Fruit fly (Drosophila melanogaster) whole organism, embryonic: Measurements from ENCODE around the gene Trf5.

Experiments used
- Antp ChIP-seq: fragments of 200-800 bp; sonication (Bioruptor generic); optimal IDR thresholded peaks from 3 replicates; lab custom pipeline; 2016; ENCODE audit warnings: missing biosample characterization, missing genetic modification characterization
- CG10366 ChIP-seq: fragments of 200-800 bp; sonication (Bioruptor generic); IDR thresholded peaks from 2 replicates; pipeline ENCODE4 v1.3.6; 2022; ENCODE audit warnings: missing biosample characterization, missing genetic modification characterization
- CG13123 ChIP-seq: fragments of 200-800 bp; sonication (Bioruptor generic); optimal IDR thresholded peaks from 2 replicates; lab custom pipeline; 2016; ENCODE audit warnings: missing biosample characterization, missing genetic modification characterization
- CG14050 ChIP-seq: fragments of 200-800 bp; sonication (Bioruptor generic); IDR thresholded peaks from 3 replicates; pipeline ENCODE4 v1.3.6; 2022; ENCODE audit warnings: missing biosample characterization, missing genetic modification characterization
- CG15011 ChIP-seq: fragments of 200-800 bp; sonication (Bioruptor generic); optimal IDR thresholded peaks from 3 replicates; lab custom pipeline; 2018; ENCODE audit warnings: missing biosample characterization, mild to moderate bottlenecking, missing genetic modification characterization
- CG15269 ChIP-seq: fragments of 200-800 bp; sonication (Bioruptor generic); optimal IDR thresholded peaks from 2 replicates; lab custom pipeline; 2018; ENCODE audit warnings: missing biosample characterization, mild to moderate bottlenecking, missing genetic modification characterization, moderate library complexity
- CG1603 ChIP-seq: fragments of 200-800 bp; sonication (Bioruptor generic); optimal IDR thresholded peaks from 2 replicates; lab custom pipeline; 2019; ENCODE audit warnings: missing biosample characterization, mild to moderate bottlenecking, missing genetic modification characterization, moderate library complexity
- CG17568 ChIP-seq: fragments of 200-800 bp; sonication (Bioruptor generic); optimal IDR thresholded peaks from 2 replicates; lab custom pipeline; 2018; ENCODE audit warnings: missing biosample characterization, mild to moderate bottlenecking, missing genetic modification characterization, moderate library complexity
- CG18262 ChIP-seq: fragments of 200-800 bp; optimal IDR thresholded peaks from 3 replicates; lab custom pipeline; 2019; ENCODE audit warnings: missing biosample characterization, mild to moderate bottlenecking, missing genetic modification characterization, moderate library complexity
- CG18619 ChIP-seq: fragments of 200-800 bp; sonication (Bioruptor generic); optimal IDR thresholded peaks from 3 replicates; lab custom pipeline; 2017; ENCODE audit warnings: missing biosample characterization, mild to moderate bottlenecking, missing genetic modification characterization
- CG2875 ChIP-seq: fragments of 200-800 bp; sonication (Bioruptor generic); optimal IDR thresholded peaks from 2 replicates; lab custom pipeline; 2017; ENCODE audit warnings: missing biosample characterization, mild to moderate bottlenecking, missing genetic modification characterization, missing genetic modification reagents
- CG2889 ChIP-seq: fragments of 200-800 bp; sonication (Bioruptor generic); IDR thresholded peaks from 3 replicates; pipeline ENCODE4 v1.3.6; 2022; ENCODE audit warnings: missing biosample characterization, missing genetic modification characterization
- CG31224 ChIP-seq: fragments of 200-800 bp; sonication (Bioruptor generic); IDR thresholded peaks from 2 replicates; pipeline ENCODE4 v1.3.6; 2022; ENCODE audit warnings: missing biosample characterization, missing genetic modification characterization
- CG31365 ChIP-seq: fragments of 200-800 bp; sonication (Bioruptor generic); optimal IDR thresholded peaks from 2 replicates; lab custom pipeline; 2018; ENCODE audit warnings: missing biosample characterization, mild to moderate bottlenecking, missing genetic modification characterization
- CG7372 ChIP-seq: fragments of 200-800 bp; sonication (Bioruptor generic); IDR thresholded peaks from 2 replicates; pipeline ENCODE4 v1.3.6; 2022; ENCODE audit warnings: missing biosample characterization, missing genetic modification characterization
- CG8089 ChIP-seq: fragments of 200-800 bp; sonication (Bioruptor generic); optimal IDR thresholded peaks from 3 replicates; lab custom pipeline; 2016; ENCODE audit warnings: missing biosample characterization, missing genetic modification characterization
- CG8478 ChIP-seq: fragments of >200 bp; optimal IDR thresholded peaks from 2 replicates; lab custom pipeline; 2018
- CG9797 ChIP-seq: fragments of 200-800 bp; sonication (Bioruptor generic); optimal IDR thresholded peaks from 3 replicates; lab custom pipeline; 2018; ENCODE audit warnings: missing biosample characterization, mild to moderate bottlenecking, missing genetic modification characterization
- Chrac-16 ChIP-seq: fragments of 200-800 bp; sonication (Bioruptor generic); optimal IDR thresholded peaks from 3 replicates; lab custom pipeline; 2016; ENCODE audit warnings: missing biosample characterization, missing genetic modification characterization
- D19A ChIP-seq: fragments of 200-800 bp; optimal IDR thresholded peaks from 3 replicates; lab custom pipeline; 2019; ENCODE audit warnings: missing biosample characterization, mild to moderate bottlenecking, missing genetic modification characterization, moderate library complexity
- Dbx ChIP-seq: fragments of 200-800 bp; sonication (Bioruptor generic); IDR thresholded peaks from 3 replicates; pipeline ENCODE4 v1.3.6; 2022; ENCODE audit warnings: missing biosample characterization, missing genetic modification characterization
- Deaf1 ChIP-seq: fragments of 200-800 bp; optimal IDR thresholded peaks from 3 replicates; lab custom pipeline; 2019; ENCODE audit warnings: missing biosample characterization, mild to moderate bottlenecking, missing genetic modification characterization, moderate library complexity
- Gsc ChIP-seq: fragments of 200-800 bp; sonication (Bioruptor generic); IDR thresholded peaks from 2 replicates; pipeline ENCODE4 v1.3.6; 2022; ENCODE audit warnings: missing biosample characterization, missing genetic modification characterization
- HLH3B ChIP-seq: fragments of 200-800 bp; sonication (Bioruptor generic); IDR thresholded peaks from 2 replicates; pipeline ENCODE4 v1.3.6; 2022; ENCODE audit warnings: missing biosample characterization, missing genetic modification characterization
- Hey ChIP-seq: fragments of 200-800 bp; sonication (Bioruptor generic); optimal IDR thresholded peaks from 3 replicates; lab custom pipeline; 2018; ENCODE audit warnings: missing biosample characterization, mild to moderate bottlenecking, missing genetic modification characterization
- Hmr ChIP-seq: fragments of 200-800 bp; sonication (Bioruptor generic); optimal IDR thresholded peaks from 3 replicates; lab custom pipeline; 2017; ENCODE audit warnings: mild to moderate bottlenecking, missing biosample characterization, missing genetic modification reagents, missing genetic modification characterization
- Hmx ChIP-seq: fragments of 200-800 bp; sonication (Bioruptor generic); optimal IDR thresholded peaks from 2 replicates; lab custom pipeline; 2016; ENCODE audit warnings: missing biosample characterization, missing genetic modification characterization
- Hr3 ChIP-seq: fragments of 200-800 bp; sonication (Bioruptor generic); optimal IDR thresholded peaks from 3 replicates; lab custom pipeline; 2016; ENCODE audit warnings: missing biosample characterization, missing genetic modification characterization
- Hr39 ChIP-seq: fragments of >200 bp; optimal IDR thresholded peaks from 2 replicates; lab custom pipeline; 2017
- Med ChIP-seq: fragments of 200-800 bp; sonication (Bioruptor generic); peaks from one replicate; lab custom pipeline; 2016; ENCODE audit warnings: missing biosample characterization, missing genetic modification characterization, mild to moderate bottlenecking, inconsistent platforms, moderate library complexity
- Ptx1 ChIP-seq: fragments of 200-800 bp; sonication (Bioruptor generic); IDR thresholded peaks from 2 replicates; pipeline ENCODE4 v1.3.6; 2022; ENCODE audit warnings: missing biosample characterization, missing genetic modification characterization
- ara ChIP-seq: fragments of 200-800 bp; sonication (Bioruptor generic); IDR thresholded peaks from 2 replicates; pipeline ENCODE4 v1.3.6; 2022; ENCODE audit warnings: missing biosample characterization, missing genetic modification characterization
- cad ChIP-seq: fragments of >200 bp; optimal IDR thresholded peaks from 2 replicates; lab custom pipeline; 2017; ENCODE audit warnings: missing biosample characterization, missing genetic modification characterization
- cas ChIP-seq: fragments of 200-800 bp; sonication (Bioruptor generic); IDR thresholded peaks from 2 replicates; pipeline ENCODE4 v1.3.6; 2022; ENCODE audit warnings: missing biosample characterization, missing genetic modification characterization
- crc ChIP-seq: fragments of 200-800 bp; sonication (Bioruptor generic); optimal IDR thresholded peaks from 2 replicates; lab custom pipeline; 2016; ENCODE audit warnings: missing biosample characterization, missing genetic modification characterization
- dan ChIP-seq: fragments of 200-800 bp; sonication (Bioruptor generic); IDR thresholded peaks from 2 replicates; pipeline ENCODE4 v1.3.6; 2022; ENCODE audit warnings: missing biosample characterization, missing genetic modification characterization
- eyg ChIP-seq: fragments of 200-800 bp; sonication (Bioruptor generic); optimal IDR thresholded peaks from 3 replicates; lab custom pipeline; 2016; ENCODE audit warnings: missing biosample characterization, missing genetic modification characterization
- gce ChIP-seq: fragments of 200-800 bp; sonication (Bioruptor generic); IDR thresholded peaks from 3 replicates; pipeline ENCODE4 v1.3.6; 2022; ENCODE audit warnings: missing biosample characterization, missing genetic modification characterization
- jing ChIP-seq: fragments of 200-800 bp; sonication (Bioruptor generic); optimal IDR thresholded peaks from 2 replicates; lab custom pipeline; 2018; ENCODE audit warnings: missing biosample characterization, mild to moderate bottlenecking, missing genetic modification characterization
- lbe ChIP-seq: fragments of 200-800 bp; sonication (Bioruptor generic); optimal IDR thresholded peaks from 2 replicates; lab custom pipeline; 2016; ENCODE audit warnings: missing biosample characterization, mild to moderate bottlenecking, missing genetic modification characterization
- maf-S ChIP-seq: fragments of 200-800 bp; sonication (Bioruptor generic); optimal IDR thresholded peaks from 2 replicates; lab custom pipeline; 2016; ENCODE audit warnings: missing biosample characterization, missing genetic modification characterization
- nerfin-2 ChIP-seq: fragments of 200-800 bp; sonication (Bioruptor generic); IDR thresholded peaks from 2 replicates; pipeline ENCODE4 v1.3.6; 2022; ENCODE audit warnings: missing biosample characterization, missing genetic modification characterization; ENCODE audit not compliant: partially characterized antibody
- peb ChIP-seq: fragments of 200-800 bp; sonication (Bioruptor generic); IDR thresholded peaks from 2 replicates; pipeline ENCODE4 v1.3.6; 2022; ENCODE audit warnings: missing biosample characterization, missing genetic modification characterization
- pfk ChIP-seq: fragments of 200-800 bp; sonication (Bioruptor generic); optimal IDR thresholded peaks from 2 replicates; lab custom pipeline; 2018; ENCODE audit warnings: missing biosample characterization, mild to moderate bottlenecking, missing genetic modification characterization, moderate library complexity
- prd ChIP-seq, 3 experiments: fragments of >200 bp in 2 of 3; fragments of 200-800 bp in 1 of 3; sonication (Bioruptor generic) in 1 of 3; optimal IDR thresholded peaks in 2 of 3; IDR thresholded peaks in 1 of 3; 2 replicates in 2 of 3; 3 replicates in 1 of 3; pipeline versions ENCODE4 v1.3.6 to Lab custom; 2017 to 2022; ENCODE audit warnings: missing biosample characterization in 1 of 3, missing genetic modification characterization in 1 of 3
- sens ChIP-seq: fragments of 200-800 bp; sonication (Bioruptor generic); peaks from one replicate; lab custom pipeline; 2016; ENCODE audit warnings: missing biosample characterization, missing genetic modification characterization
- sug ChIP-seq: fragments of 200-800 bp; optimal IDR thresholded peaks from 2 replicates; lab custom pipeline; 2019; ENCODE audit warnings: missing biosample characterization, mild to moderate bottlenecking, missing genetic modification characterization, moderate library complexity
- tgo ChIP-seq: fragments of 200-800 bp; sonication (Bioruptor generic); IDR thresholded peaks from 3 replicates; pipeline ENCODE4 v1.3.6; 2022; ENCODE audit warnings: missing biosample characterization, missing genetic modification characterization
- vnd ChIP-seq: fragments of 200-800 bp; sonication (Bioruptor generic); IDR thresholded peaks from 3 replicates; pipeline ENCODE4 v1.3.6; 2022; ENCODE audit warnings: missing biosample characterization, missing genetic modification characterization; ENCODE audit not compliant: partially characterized antibody
- vvl ChIP-seq: fragments of 200-800 bp; sonication (Bioruptor generic); IDR thresholded peaks from 2 replicates; pipeline ENCODE4 v1.3.6; 2022; ENCODE audit warnings: missing biosample characterization, missing genetic modification characterization
- wdn ChIP-seq: fragments of 200-800 bp; sonication (Bioruptor generic); IDR thresholded peaks from 2 replicates; pipeline ENCODE4 v1.3.6; 2022; ENCODE audit warnings: missing biosample characterization, missing genetic modification characterization

Gene Trf5

dm6 chr2L:2731370-2732138, 35.3 kb upstream of the Trf5 start (continued):
- TF ChIP-seq nerfin-2 (GFP tag; lab: Robert Waterston, UW): no peak
- no peak for TF ChIP-seq CG13123
- TF ChIP-seq crc (GFP tag; lab: Kevin White, UChicago): no peak
- 0 out of 3 replicates have a peak, but pooled peaks have one; percentile 34 for TF ChIP-seq gce (GFP tag; lab: Robert Waterston, UW)
- TF ChIP-seq cas (GFP tag; lab: Robert Waterston, UW): no peak
- no peak for TF ChIP-seq CG2875 (GFP tag; lab: Kevin White, UChicago)
- no peak for TF ChIP-seq Dbx (GFP tag; lab: Robert Waterston, UW)
- TF ChIP-seq cad: no peak
- peak; percentile 26 for TF ChIP-seq Antp
- TF ChIP-seq Hr39: no peak
- TF ChIP-seq CG15269 (tag; lab: Kevin White, UChicago): peak; percentile 50
- peak; percentile 79 for TF ChIP-seq sens
- TF ChIP-seq CG8478 (lab: Kevin White, UChicago): no peak
- peak; percentile 43 for TF ChIP-seq Ptx1 (GFP tag; lab: Robert Waterston, UW)
- TF ChIP-seq dan (GFP tag; lab: Robert Waterston, UW): no peak
- no peak for TF ChIP-seq CG7372 (GFP tag; lab: Robert Waterston, UW)
- peak; percentile 27 for TF ChIP-seq HLH3B (GFP tag; lab: Robert Waterston, UW)
- peak; percentile 10 for TF ChIP-seq Hr3 (GFP tag; lab: Kevin White, UChicago)
- TF ChIP-seq vnd: no peak
- TF ChIP-seq CG18262: peak; percentile 38
- TF ChIP-seq wdn (GFP tag; lab: Robert Waterston, UW): no peak
- TF ChIP-seq eyg (GFP tag; lab: Kevin White, UChicago): peak; percentile 9
- TF ChIP-seq ara (GFP tag; lab: Robert Waterston, UW): peak; percentile 47; the same call in 1 of the 2 replicates
- TF ChIP-seq CG2889 (GFP tag; lab: Robert Waterston, UW): no peak
- no peak for TF ChIP-seq CG17568 (GFP tag; lab: Kevin White, UChicago)
- TF ChIP-seq jing (GFP tag; lab: Kevin White, UChicago): no peak
- TF ChIP-seq CG31224 (GFP tag; lab: Robert Waterston, UW): peak; percentile 36; the same call in 1 of the 2 replicates
- TF ChIP-seq Deaf1 (tag; lab: Kevin White, UChicago): peak; percentile 57
- peak; percentile 80 for TF ChIP-seq Med (GFP tag; lab: Kevin White, UChicago)
- TF ChIP-seq CG15011 (GFP tag; lab: Kevin White, UChicago): no peak
- TF ChIP-seq CG9797: no peak
- no peak for TF ChIP-seq Hmx
- TF ChIP-seq prd (optimal IDR thresholded peaks at IDR 0.05; lab: Kevin White, UChicago): no peak
- peak; percentile 71 for TF ChIP-seq prd (GFP tag; IDR thresholded peaks at IDR 0.05; lab: Robert Waterston, UW)
- TF ChIP-seq CG14050 (GFP tag; lab: Robert Waterston, UW): no peak
- peak; percentile 10 for TF ChIP-seq Hmr (GFP tag; lab: Kevin White, UChicago)
- TF ChIP-seq vvl: peak; percentile 47; the same call in 1 of the 2 replicates
- TF ChIP-seq lbe: no peak
- TF ChIP-seq maf-S (GFP tag; lab: Kevin White, UChicago): no peak
- peak; percentile 9 for TF ChIP-seq CG18619 (GFP tag; lab: Kevin White, UChicago)
- no peak for TF ChIP-seq CG31365 (tag; lab: Kevin White, UChicago)
- TF ChIP-seq sug (tag; lab: Kevin White, UChicago): peak; percentile 35
- no peak for TF ChIP-seq Chrac-16 (GFP tag; lab: Kevin White, UChicago)
- no peak for TF ChIP-seq peb (GFP tag; lab: Robert Waterston, UW)
- TF ChIP-seq Gsc (GFP tag; lab: Robert Waterston, UW): 0 out of 2 replicates have a peak, but pooled peaks have one; percentile 24
- TF ChIP-seq pfk (GFP tag; lab: Kevin White, UChicago): no peak
- no peak for TF ChIP-seq D19A (tag; lab: Kevin White, UChicago)
- TF ChIP-seq tgo (GFP tag; lab: Robert Waterston, UW): peak; percentile 27; the same call in 1 of the 3 replicates
- TF ChIP-seq Hey (tag; lab: Kevin White, UChicago): no peak
- peak; percentile 26 for TF ChIP-seq CG1603
- peak; percentile 39; the same call in 1 of the 2 replicates for TF ChIP-seq CG10366 (GFP tag; lab: Robert Waterston, UW)
- TF ChIP-seq CG8089 (GFP tag; lab: Kevin White, UChicago): no peak
